Worm (Caenorhabditis elegans) whole organism, L4 larva: Measurements from ENCODE around the gene T23G4.2.
A peak's percentile ranks its signal among the peaks of the same experiment; 100 is the strongest.
"Not testable (repeated sequence)": the region's sequence is repeated elsewhere in the genome, so short reads cannot be mapped to it uniquely, and the experiment has no call there.

Experiments
- F44E2.7 ChIP-seq: fragments of 200-800 bp; sonication (Bioruptor generic); IDR thresholded peaks from 2 replicates; pipeline ENCODE4 v2.1.2; 2022; ENCODE audit warnings: missing genetic modification characterization, missing compliant biosample characterization
- Y105C5A.15 ChIP-seq: fragments of 200-800 bp; sonication (Bioruptor generic); IDR thresholded peaks from 2 replicates; pipeline ENCODE4 v1.3.6; 2022; ENCODE audit warnings: missing genetic modification characterization, missing compliant biosample characterization
- Y48G9A.11 ChIP-seq: fragments of 200-800 bp; sonication (Bioruptor generic); IDR thresholded peaks from 2 replicates; pipeline ENCODE4 v1.3.6; 2022; ENCODE audit warnings: missing genetic modification reagents, missing genetic modification characterization, missing compliant biosample characterization
- aha-1 ChIP-seq: fragments of 150-350 bp; peaks from one replicate; lab custom pipeline; 2014; ENCODE audit warnings: missing biosample characterization, missing genetic modification characterization
- ceh-20 ChIP-seq: fragments of 200-800 bp; sonication (Bioruptor generic); IDR thresholded peaks from 2 replicates; pipeline ENCODE4 v1.3.6; 2022; ENCODE audit warnings: missing genetic modification reagents, missing genetic modification characterization, missing compliant biosample characterization
- ceh-44 ChIP-seq: fragments of 200-800 bp; sonication (Bioruptor generic); IDR thresholded peaks from 2 replicates; pipeline ENCODE4 v1.3.6; 2022; ENCODE audit warnings: missing genetic modification reagents, missing genetic modification characterization, missing compliant biosample characterization
- ctbp-1 ChIP-seq: fragments of 200-800 bp; sonication (Bioruptor generic); IDR thresholded peaks from 2 replicates; pipeline ENCODE4 v1.3.6; 2022; ENCODE audit warnings: missing genetic modification reagents, missing genetic modification characterization, missing compliant biosample characterization
- daf-8 ChIP-seq: fragments of 200-800 bp; sonication (Bioruptor generic); IDR thresholded peaks from 2 replicates; pipeline ENCODE4 v1.3.6; 2022; ENCODE audit warnings: missing genetic modification characterization, missing compliant biosample characterization
- dmd-6 ChIP-seq: fragments of 200-800 bp; sonication (Bioruptor generic); IDR thresholded peaks from 2 replicates; pipeline ENCODE4 v1.3.6; 2022; ENCODE audit warnings: missing genetic modification reagents, missing genetic modification characterization, missing compliant biosample characterization
- fos-1 ChIP-seq: fragments of 150-350 bp; optimal IDR thresholded peaks from 2 replicates; lab custom pipeline; 2014; ENCODE audit warnings: missing biosample characterization, missing genetic modification characterization
- gei-8 ChIP-seq: fragments of 200-800 bp; sonication (Bioruptor generic); optimal IDR thresholded peaks from 2 replicates; lab custom pipeline; 2018; ENCODE audit warnings: mild to moderate bottlenecking, missing genetic modification characterization, missing compliant biosample characterization
- jun-1 ChIP-seq: fragments of 150-350 bp; optimal IDR thresholded peaks from 2 replicates; lab custom pipeline; 2014; ENCODE audit warnings: missing biosample characterization, missing genetic modification reagents, missing genetic modification characterization
- lin-1 ChIP-seq: fragments of 200-800 bp; sonication (Bioruptor generic); IDR thresholded peaks from 2 replicates; pipeline ENCODE4 v1.3.6; 2022; ENCODE audit warnings: missing genetic modification reagents, missing genetic modification characterization, missing compliant biosample characterization
- madf-5 ChIP-seq, 2 experiments: fragments of 200-800 bp; sonication (Bioruptor generic); IDR thresholded peaks; 2 replicates each; pipeline ENCODE4 v1.3.6; 2022; ENCODE audit warnings: missing compliant biosample characterization in 2 of 2, missing genetic modification characterization in 2 of 2
- mdt-29 ChIP-seq: fragments of 200-800 bp; sonication (Bioruptor generic); IDR thresholded peaks from 2 replicates; pipeline ENCODE4 v1.3.6; 2022; ENCODE audit warnings: missing genetic modification reagents, missing genetic modification characterization, missing compliant biosample characterization
- mep-1 ChIP-seq: fragments of 150-350 bp; sonication (generic microtip); optimal IDR thresholded peaks from 3 replicates; lab custom pipeline; 2014; ENCODE audit warnings: missing biosample characterization, missing genetic modification characterization
- mxl-2 ChIP-seq: fragments of 200-800 bp; sonication (Bioruptor generic); conservative IDR thresholded peaks from 2 replicates; pipeline ENCODE4 v1.3.6; 2022; ENCODE audit warnings: missing genetic modification reagents, missing genetic modification characterization, missing compliant biosample characterization
- nhr-11 ChIP-seq: fragments of 150-350 bp; optimal IDR thresholded peaks from 2 replicates; lab custom pipeline; 2014; ENCODE audit warnings: missing biosample characterization, missing genetic modification characterization
- nhr-111 ChIP-seq: fragments of 200-800 bp; sonication (Bioruptor generic); optimal IDR thresholded peaks from 2 replicates; lab custom pipeline; 2018; ENCODE audit warnings: mild to moderate bottlenecking, missing genetic modification characterization, missing compliant biosample characterization
- nhr-237 ChIP-seq: sonication (generic microtip); optimal IDR thresholded peaks from 2 replicates; lab custom pipeline; 2017; ENCODE audit warnings: missing biosample characterization, missing genetic modification characterization
- nhr-25 ChIP-seq: sonication (generic microtip); optimal IDR thresholded peaks from 2 replicates; lab custom pipeline; 2017; ENCODE audit warnings: missing genetic modification characterization, mild to moderate bottlenecking, missing compliant biosample characterization, antibody characterized with exemption, moderate library complexity, borderline replicate concordance; ENCODE audit not compliant: insufficient read depth
- set-16 ChIP-seq: fragments of 200-800 bp; sonication (Bioruptor generic); IDR thresholded peaks from 2 replicates; pipeline ENCODE4 v1.3.6; 2022; ENCODE audit warnings: missing genetic modification reagents, missing genetic modification characterization, missing compliant biosample characterization
- snpc-1.2 ChIP-seq: fragments of 200-800 bp; sonication (Bioruptor generic); IDR thresholded peaks from 2 replicates; pipeline ENCODE4 v1.3.6; 2022; ENCODE audit warnings: missing genetic modification reagents, missing genetic modification characterization, missing compliant biosample characterization
- tag-97 ChIP-seq: fragments of 200-800 bp; sonication (Bioruptor generic); IDR thresholded peaks from 2 replicates; pipeline ENCODE4 v1.3.6; 2022; ENCODE audit warnings: missing genetic modification characterization, missing compliant biosample characterization
- tra-1 ChIP-seq: fragments of 200-800 bp; sonication (Bioruptor generic); IDR thresholded peaks from 2 replicates; pipeline ENCODE4 v1.3.6; 2022; ENCODE audit warnings: missing genetic modification reagents, missing genetic modification characterization, missing compliant biosample characterization
- unc-130 ChIP-seq: sonication (generic microtip); optimal IDR thresholded peaks from 2 replicates; lab custom pipeline; 2016; ENCODE audit warnings: missing genetic modification reagents, missing genetic modification characterization, missing compliant biosample characterization
- unc-39 ChIP-seq: sonication (generic microtip); optimal IDR thresholded peaks from 2 replicates; lab custom pipeline; 2017; ENCODE audit warnings: missing biosample characterization, missing genetic modification characterization
- zfp-2 ChIP-seq: sonication (generic microtip); optimal IDR thresholded peaks from 2 replicates; lab custom pipeline; 2016; ENCODE audit warnings: mild to moderate bottlenecking, missing genetic modification characterization, missing compliant biosample characterization
- ztf-11 ChIP-seq: fragments of 150-350 bp; optimal IDR thresholded peaks from 2 replicates; lab custom pipeline; 2014; ENCODE audit warnings: missing biosample characterization, missing genetic modification characterization
- ztf-7 ChIP-seq: fragments of 150-350 bp; optimal IDR thresholded peaks from 2 replicates; lab custom pipeline; 2014; ENCODE audit warnings: missing biosample characterization, missing genetic modification characterization

The T23G4.2 gene

DNA sequence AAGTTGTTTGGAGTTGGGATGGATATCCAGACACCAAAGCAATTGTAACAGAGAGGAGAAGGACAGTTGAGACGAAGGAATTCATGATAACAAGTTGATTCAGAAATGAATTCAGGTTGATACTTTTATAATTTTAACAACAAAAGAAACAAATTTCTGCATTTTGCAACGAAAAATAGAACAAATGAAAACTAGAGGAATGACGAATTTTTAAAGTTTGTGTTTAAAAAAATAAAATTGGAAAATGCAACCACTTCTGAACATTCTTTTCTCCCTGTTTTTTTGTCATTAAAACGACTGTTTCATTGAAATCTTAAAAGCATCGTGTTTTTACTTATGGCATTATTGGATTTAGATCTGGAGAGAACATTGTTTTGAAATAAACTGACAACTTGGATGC is 26.8 kb downstream of the T23G4.2 start, which contains the start of gene Y45F10C.2:
Gene Y45F10C.2, minus strand, starts transcription at position 101 of the 400 bp plus-strand sequence.
- not testable (repeated sequence) for TF ChIP-seq ctbp-1, ceh-44, snpc-1.2 (GFP tag; lab: Robert Waterston, UW)

DNA sequence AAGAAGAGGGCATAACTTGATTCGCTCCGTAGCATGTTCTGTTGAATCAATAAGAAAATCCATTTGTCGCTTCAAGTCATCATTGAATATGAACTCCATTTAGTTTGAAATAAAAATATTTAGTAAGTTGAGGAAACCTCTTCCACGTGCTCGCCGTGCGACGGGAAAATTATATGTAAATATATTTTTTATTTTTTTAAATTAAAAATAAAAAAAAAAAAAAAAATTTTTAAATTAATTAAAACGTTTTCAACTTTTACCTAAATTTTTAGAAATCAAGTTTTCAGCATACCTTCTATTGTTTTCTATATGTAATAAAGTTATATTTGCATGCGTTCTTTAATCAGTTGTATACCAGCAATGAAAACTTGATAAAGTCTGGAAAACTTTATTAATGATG is 29.9 kb downstream of the T23G4.2 start, which contains the start of gene Y45F10C.1:
Gene Y45F10C.1, minus strand, starts transcription at position 101 of the 400 bp plus-strand sequence.
- TF ChIP-seq nhr-25 (tag; lab: Kevin White, UChicago); F44E2.7 (GFP tag; lab: Robert Waterston, UW); tag-97: not testable (repeated sequence)

DNA sequence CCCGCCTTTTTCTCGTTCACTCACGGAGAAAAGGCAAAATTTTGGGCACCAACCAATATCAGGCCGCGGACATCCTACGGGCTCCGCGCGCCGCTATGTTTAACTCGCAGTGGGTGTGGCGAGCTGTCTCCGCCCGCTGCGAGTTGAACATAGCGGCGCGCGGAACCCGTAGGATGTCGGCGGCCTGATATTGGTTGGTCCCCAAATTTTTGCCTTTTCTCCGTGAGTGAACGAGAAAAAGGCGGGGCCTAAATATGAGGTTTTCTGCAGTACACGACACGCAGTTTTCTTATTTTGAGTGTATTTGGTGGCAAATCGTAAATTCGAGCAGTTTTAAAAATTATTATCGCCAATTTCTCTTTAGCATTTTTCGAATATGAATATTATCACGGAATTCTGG is 31.2 kb downstream of the T23G4.2 start:
- 0 out of 2 replicates have a peak, but pooled peaks have one; percentile 45 for TF ChIP-seq mdt-29 (GFP tag; lab: Robert Waterston, UW)
- peak; percentile 92 for TF ChIP-seq snpc-1.2 (GFP tag; lab: Robert Waterston, UW)

DNA sequence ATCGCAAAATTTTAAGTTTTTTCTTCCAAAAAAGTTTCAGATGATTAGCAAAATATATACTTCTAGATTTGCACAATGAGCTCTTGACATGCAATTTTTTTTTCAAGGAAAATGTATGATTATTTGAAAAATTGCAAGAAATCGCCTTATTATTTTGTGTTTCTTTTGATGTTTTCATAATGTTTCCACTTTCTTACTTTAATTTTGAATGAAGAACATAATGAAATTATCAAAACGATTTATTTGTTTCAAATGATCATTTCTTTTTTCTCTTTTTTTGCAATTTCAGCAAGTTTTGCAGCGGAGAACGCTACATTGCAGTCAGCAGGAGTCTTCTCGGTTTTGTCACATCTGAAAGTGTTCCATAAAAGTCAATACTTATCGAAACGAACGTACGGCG is 37.3 kb downstream of the T23G4.2 start, which contains the start of gene Y45F10C.6:
Gene Y45F10C.6, plus strand, starts transcription at position 301 of the 400 bp plus-strand sequence.
- not testable (repeated sequence) for TF ChIP-seq unc-39; nhr-111; ztf-11 (tag; lab: Kevin White, UChicago)

DNA sequence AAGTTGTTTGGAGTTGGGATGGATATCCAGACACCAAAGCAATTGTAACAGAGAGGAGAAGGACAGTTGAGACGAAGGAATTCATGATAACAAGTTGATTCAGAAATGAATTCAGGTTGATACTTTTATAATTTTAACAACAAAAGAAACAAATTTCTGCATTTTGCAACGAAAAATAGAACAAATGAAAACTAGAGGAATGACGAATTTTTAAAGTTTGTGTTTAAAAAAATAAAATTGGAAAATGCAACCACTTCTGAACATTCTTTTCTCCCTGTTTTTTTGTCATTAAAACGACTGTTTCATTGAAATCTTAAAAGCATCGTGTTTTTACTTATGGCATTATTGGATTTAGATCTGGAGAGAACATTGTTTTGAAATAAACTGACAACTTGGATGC is 37.9 kb downstream of the T23G4.2 start, which contains the start of gene C08F11.12:
Gene C08F11.12, minus strand, starts transcription at position 101 of the 400 bp plus-strand sequence.
- TF ChIP-seq tra-1 (GFP tag; lab: Robert Waterston, UW); mep-1 (tag; lab: Kevin White, UChicago); nhr-11: not testable (repeated sequence)
- TF ChIP-seq, all 104 proteins: peak for 0; not testable (repeated sequence) for 104

DNA sequence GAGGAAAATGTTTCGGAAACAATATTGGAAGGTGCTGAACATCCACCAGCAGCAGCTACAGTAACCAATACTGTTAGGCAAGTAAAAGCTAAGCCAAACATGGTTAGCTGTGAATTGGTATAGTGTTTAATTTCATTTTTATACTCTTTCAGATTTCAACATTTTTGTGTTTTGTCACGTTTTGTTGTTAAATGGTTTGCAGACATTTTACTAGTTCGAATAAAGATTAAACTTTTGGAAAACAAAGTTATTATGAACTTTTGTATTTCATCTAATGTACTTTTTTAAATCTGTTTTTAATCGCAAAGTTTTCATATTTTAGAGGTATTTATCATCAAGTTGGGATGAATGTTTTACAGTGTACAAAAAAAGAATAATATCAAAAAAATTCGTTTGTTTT is 39.1 kb downstream of the T23G4.2 start, which contains the start of gene C08F11.17:
Gene C08F11.17, minus strand, starts transcription at position 101 of the 400 bp plus-strand sequence.
- TF ChIP-seq Y105C5A.15 (GFP tag; lab: Robert Waterston, UW) = no peak
- no peak for TF ChIP-seq fos-1
- no peak for TF ChIP-seq mxl-2 (GFP tag; lab: Robert Waterston, UW)
- TF ChIP-seq tag-97 = no peak
- TF ChIP-seq, all 104 proteins: peak for 0

DNA sequence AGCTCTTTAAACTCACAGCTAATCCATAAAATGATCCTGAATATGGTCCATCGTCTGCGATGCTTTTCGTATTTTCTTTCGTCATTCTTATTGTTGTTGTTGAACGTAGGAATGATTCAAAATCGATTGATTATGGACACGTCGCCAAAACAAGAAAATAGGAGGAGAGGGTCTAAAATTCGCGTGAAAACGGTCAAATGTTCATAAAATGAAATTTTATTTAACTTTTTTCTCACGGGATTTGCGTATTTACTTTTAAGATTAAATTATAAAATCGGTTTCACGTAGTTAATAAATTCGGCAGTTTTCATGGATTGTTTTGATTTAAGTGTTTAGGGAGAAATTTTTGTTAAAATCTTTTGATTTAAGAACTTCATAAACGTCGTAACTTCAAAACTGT is 40.2 kb downstream of the T23G4.2 start, which contains the start of gene C08F11.10:
Gene C08F11.10, minus strand, starts transcription at position 101 of the 400 bp plus-strand sequence.
- TF ChIP-seq daf-8 (GFP tag; lab: Robert Waterston, UW) (no peak), nhr-237 (tag; lab: Kevin White, UChicago) (no peak), mxl-2 (GFP tag; lab: Robert Waterston, UW) (no peak), aha-1 (tag; lab: Kevin White, UChicago) (no peak), mdt-29 (GFP tag; lab: Robert Waterston, UW) (no peak)

DNA sequence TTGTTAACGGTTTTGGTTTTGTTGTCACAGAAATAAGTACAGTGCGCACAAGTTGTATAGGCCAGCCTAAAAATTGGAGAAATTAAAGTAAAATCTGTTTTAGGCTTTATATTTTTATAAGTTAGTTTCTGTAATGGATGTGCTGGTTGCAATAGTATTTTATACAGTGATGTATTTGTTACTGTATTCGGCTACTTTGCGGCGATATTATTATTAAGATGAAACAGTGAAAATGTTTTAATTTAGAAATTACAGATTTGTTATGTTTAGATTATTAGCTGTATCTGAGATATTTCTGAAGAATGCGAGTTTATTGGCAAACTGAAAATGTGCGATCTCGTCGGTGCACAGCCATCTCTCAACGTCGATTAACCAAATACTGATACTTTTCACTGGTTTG is 41.8 kb downstream of the T23G4.2 start, which contains the start of gene ule-4:
Gene ule-4, minus strand, starts transcription at position 101 of the 400 bp plus-strand sequence.
- no peak for TF ChIP-seq madf-5 (GFP tag; IDR thresholded peaks at IDR 0.05; lab: Robert Waterston, UW)
- no peak for TF ChIP-seq lin-1 (GFP tag; lab: Robert Waterston, UW)
- no peak for TF ChIP-seq mdt-29 (GFP tag; lab: Robert Waterston, UW)
- TF ChIP-seq jun-1 (tag; lab: Kevin White, UChicago) = no peak
- TF ChIP-seq set-16 = no peak
- no peak for TF ChIP-seq unc-130
- TF ChIP-seq gei-8 (GFP tag; lab: Kevin White, UChicago) = no peak
- TF ChIP-seq zfp-2 (tag; lab: Kevin White, UChicago) = no peak
- no peak for TF ChIP-seq ceh-20 (GFP tag; lab: Robert Waterston, UW)
- TF ChIP-seq tra-1 (GFP tag; lab: Robert Waterston, UW) = no peak
- TF ChIP-seq ztf-7 (tag; lab: Kevin White, UChicago) = no peak
- TF ChIP-seq Y48G9A.11 (GFP tag; lab: Robert Waterston, UW) = no peak
- no peak for TF ChIP-seq unc-39
- no peak for TF ChIP-seq dmd-6 (GFP tag; lab: Robert Waterston, UW)
